Worm (Caenorhabditis elegans): ENCODE data around the gene Y53G8AL.4.

ce11 chrIII:3203589-3203988, 46.9 kb downstream of the Y53G8AL.4 start:
- no peak for TF ChIP-seq T20F7.1 (GFP tag; optimal IDR thresholded peaks at IDR 0.05)
- TF ChIP-seq Y5F2A.4 (GFP tag; optimal IDR thresholded peaks at IDR 0.05), result no peak
- TF ChIP-seq dmd-8 (GFP tag; IDR thresholded peaks at IDR 0.05), result no peak
- no peak for TF ChIP-seq aly-2 (tag; optimal IDR thresholded peaks at IDR 0.05)
- no peak for TF ChIP-seq unc-62 (GFP tag; optimal IDR thresholded peaks at IDR 0.05 in 1 of 2)
- no peak for TF ChIP-seq unc-62 (tag; optimal IDR thresholded peaks at IDR 0.05)
- no peak for TF ChIP-seq nhr-25 (tag; optimal IDR thresholded peaks at IDR 0.05; ENCODE audit: borderline replicate concordance, insufficient read depth)
- no peak for TF ChIP-seq ama-1 (optimal IDR thresholded peaks at IDR 0.05)
- no peak for TF ChIP-seq pha-4 (GFP tag; IDR thresholded peaks at IDR 0.05)
- no peak for TF ChIP-seq pha-4 (tag; optimal IDR thresholded peaks at IDR 0.05)
- TF ChIP-seq T26A8.4 (GFP tag; IDR thresholded peaks at IDR 0.05), result no peak
- no peak for TF ChIP-seq unc-39 (tag; optimal IDR thresholded peaks at IDR 0.05)
- no peak for TF ChIP-seq sdz-12 (GFP tag; optimal IDR thresholded peaks at IDR 0.05)
